Worm (Caenorhabditis elegans): ENCODE measurements around the gene fbxb-48.

Gene fbxb-48

ce11 chrII:1672673-1673072, 46.4 kb downstream of the fbxb-48 start:
- TF ChIP-seq pha-2 (tag; optimal IDR thresholded peaks at IDR 0.05) (no peak), nhr-11 (tag; optimal IDR thresholded peaks at IDR 0.05) (no peak), gmeb-2 (tag; optimal IDR thresholded peaks at IDR 0.05) (no peak), ceh-18 (tag; optimal IDR thresholded peaks at IDR 0.05) (no peak), syd-9 (tag; optimal IDR thresholded peaks at IDR 0.05) (no peak), rnt-1 (tag; optimal IDR thresholded peaks at IDR 0.05) (no peak), Y22D7AL.16 (tag; optimal IDR thresholded peaks at IDR 0.05) (no peak)

ce11 chrII:1670985-1671384, 48.1 kb downstream of the fbxb-48 start:
- TF ChIP-seq ceh-34 (tag; optimal IDR thresholded peaks at IDR 0.05) (no peak), K02D7.2 (tag; optimal IDR thresholded peaks at IDR 0.05) (no peak), nhr-232 (tag; optimal IDR thresholded peaks at IDR 0.05) (no peak), ceh-30 (tag; optimal IDR thresholded peaks at IDR 0.05) (no peak), ceh-31 (tag; optimal IDR thresholded peaks at IDR 0.05) (no peak), nfya-1 (tag; optimal IDR thresholded peaks at IDR 0.05) (no peak), ceh-48 (tag; optimal IDR thresholded peaks at IDR 0.05) (no peak), pha-2 (tag; optimal IDR thresholded peaks at IDR 0.05) (no peak)

DNA sequence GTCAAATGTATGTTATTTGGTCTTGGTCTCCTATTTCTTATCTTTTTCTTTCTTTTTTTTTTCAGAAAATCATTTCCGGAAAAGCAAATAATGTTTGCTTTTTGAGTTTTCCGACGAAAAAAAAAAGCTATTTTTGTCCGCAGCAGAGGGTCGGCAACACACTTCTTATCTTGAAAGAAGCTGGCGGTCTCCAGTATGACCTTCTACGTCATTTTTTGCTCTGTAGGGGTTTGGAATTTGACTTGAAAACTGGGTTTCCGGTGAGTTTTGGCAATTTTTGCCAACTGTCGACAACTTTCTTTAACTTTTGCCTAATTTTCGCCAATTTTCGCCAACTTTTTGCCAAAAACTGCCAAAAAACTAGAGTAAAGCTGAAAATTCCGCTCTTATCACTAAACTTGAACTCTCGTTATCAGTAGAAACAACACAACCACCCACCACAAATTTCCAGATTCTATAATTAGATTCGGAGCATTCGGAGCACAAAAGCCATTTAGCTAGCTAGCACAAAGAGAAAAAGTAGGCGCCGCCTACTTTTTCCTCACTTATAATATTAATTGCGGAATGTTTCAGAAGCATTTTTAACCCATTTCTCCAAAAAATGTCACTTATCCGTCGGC, 48.7 kb downstream of the fbxb-48 start, which contains the start of gene nhx-6:
nhx-6 (plus strand) TSS at position 570 of the 620 bp plus-strand sequence.
- TF ChIP-seq F13H6.1 (tag; optimal IDR thresholded peaks at IDR 0.05) (no peak), npax-4 (tag; optimal IDR thresholded peaks at IDR 0.05) (no peak)

DNA sequence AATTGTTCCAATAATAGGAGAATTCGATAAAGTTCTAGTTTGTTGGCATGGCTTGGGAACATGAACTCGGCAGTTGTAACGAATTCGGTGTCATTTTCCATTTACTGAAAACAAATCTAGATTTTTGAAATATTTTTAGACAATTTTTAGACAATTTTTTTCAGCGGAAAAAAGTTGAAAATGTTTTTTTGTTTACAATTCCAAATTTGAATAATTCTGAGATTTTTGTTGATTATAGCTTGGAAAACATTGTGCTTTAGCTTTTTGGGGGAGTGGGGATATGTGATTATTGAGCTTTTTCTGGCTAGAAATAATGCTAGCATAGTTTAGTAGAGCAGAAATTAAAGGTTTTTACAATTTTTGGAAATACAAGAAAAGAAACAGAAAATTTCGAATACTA, 50.1 kb downstream of the fbxb-48 start, which contains the start of gene srw-97:
srw-97 (minus strand) TSS at position 101 of the 400 bp plus-strand sequence.
- no peak for TF ChIP-seq fkh-6 (tag; optimal IDR thresholded peaks at IDR 0.05)
- no peak for TF ChIP-seq tbx-2 (tag; optimal IDR thresholded peaks at IDR 0.05)
- TF ChIP-seq odd-2 (tag; optimal IDR thresholded peaks at IDR 0.05): no peak
- no peak for TF ChIP-seq F13H6.1 (tag; optimal IDR thresholded peaks at IDR 0.05)
- TF ChIP-seq unc-42 (tag; optimal IDR thresholded peaks at IDR 0.05): no peak
